Fruit fly (Drosophila melanogaster) whole organism, embryonic: ENCODE measurements around the gene CG6149.
A peak's percentile ranks its signal among the peaks of the same experiment; 100 is the strongest.

Experiments
- B-H1 ChIP-seq: fragments of 200-800 bp; sonication (Bioruptor generic); IDR thresholded peaks from 3 replicates; pipeline ENCODE4 v1.3.6; 2022; ENCODE audit warnings: missing biosample characterization, missing genetic modification characterization
- CG10565 ChIP-seq: fragments of 200-800 bp; sonication (Bioruptor generic); optimal IDR thresholded peaks from 3 replicates; lab custom pipeline; 2016; ENCODE audit warnings: missing biosample characterization, mild to moderate bottlenecking, missing genetic modification characterization
- CG10959 ChIP-seq: fragments of 200-800 bp; sonication (Bioruptor generic); IDR thresholded peaks from 2 replicates; pipeline ENCODE4 v1.3.6; 2022; ENCODE audit warnings: missing biosample characterization, missing genetic modification characterization
- CG11093 ChIP-seq: fragments of 200-800 bp; sonication (Bioruptor generic); IDR thresholded peaks from 3 replicates; pipeline ENCODE4 v1.3.6; 2022; ENCODE audit warnings: missing biosample characterization, missing genetic modification characterization
- CG11247 ChIP-seq: fragments of 200-800 bp; sonication (Bioruptor generic); IDR thresholded peaks from 2 replicates; pipeline ENCODE4 v1.3.6; 2022; ENCODE audit warnings: missing biosample characterization, missing genetic modification characterization
- CG11504 ChIP-seq: fragments of 200-800 bp; sonication (Bioruptor generic); optimal IDR thresholded peaks from 3 replicates; lab custom pipeline; 2019; ENCODE audit warnings: missing biosample characterization, mild to moderate bottlenecking, missing genetic modification characterization, moderate library complexity
- CG14050 ChIP-seq: fragments of 200-800 bp; sonication (Bioruptor generic); IDR thresholded peaks from 3 replicates; pipeline ENCODE4 v1.3.6; 2022; ENCODE audit warnings: missing biosample characterization, missing genetic modification characterization
- CG2199 ChIP-seq: fragments of 200-800 bp; sonication (Bioruptor generic); IDR thresholded peaks from 3 replicates; pipeline ENCODE4 v1.3.6; 2022; ENCODE audit warnings: missing biosample characterization, missing genetic modification characterization
- CG2678 ChIP-seq: fragments of 200-800 bp; sonication (Bioruptor generic); optimal IDR thresholded peaks from 3 replicates; lab custom pipeline; 2019; ENCODE audit warnings: missing biosample characterization, mild to moderate bottlenecking, missing genetic modification characterization, moderate library complexity
- CG2712 ChIP-seq: fragments of 200-800 bp; optimal IDR thresholded peaks from 3 replicates; lab custom pipeline; 2019; ENCODE audit warnings: missing biosample characterization, mild to moderate bottlenecking, missing genetic modification characterization, moderate library complexity
- CG2875 ChIP-seq: fragments of 200-800 bp; sonication (Bioruptor generic); optimal IDR thresholded peaks from 2 replicates; lab custom pipeline; 2017; ENCODE audit warnings: missing biosample characterization, mild to moderate bottlenecking, missing genetic modification characterization, missing genetic modification reagents
- CG30403 ChIP-seq: fragments of 200-800 bp; sonication (Bioruptor generic); optimal IDR thresholded peaks from 3 replicates; lab custom pipeline; 2016; ENCODE audit warnings: missing biosample characterization, missing genetic modification characterization
- CG31441 ChIP-seq: fragments of 200-800 bp; sonication (Bioruptor generic); IDR thresholded peaks from 2 replicates; pipeline ENCODE4 v1.3.6; 2022; ENCODE audit warnings: missing biosample characterization, missing genetic modification characterization
- CG3163 ChIP-seq: fragments of 200-800 bp; sonication (Bioruptor generic); optimal IDR thresholded peaks from 3 replicates; lab custom pipeline; 2016; ENCODE audit warnings: missing biosample characterization, missing genetic modification characterization
- CG33213 ChIP-seq: fragments of 200-800 bp; sonication (Bioruptor generic); optimal IDR thresholded peaks from 3 replicates; lab custom pipeline; 2016; ENCODE audit warnings: missing biosample characterization, missing genetic modification characterization
- CG3726 ChIP-seq: fragments of 200-800 bp; sonication (Bioruptor generic); IDR thresholded peaks from 3 replicates; pipeline ENCODE4, ENCODE4 v1.3.6; 2022; ENCODE audit warnings: missing biosample characterization, missing genetic modification characterization
- CG6791 ChIP-seq: fragments of 200-800 bp; sonication (Bioruptor generic); IDR thresholded peaks from 3 replicates; pipeline ENCODE4 v1.3.6; 2022; ENCODE audit warnings: missing biosample characterization, missing genetic modification characterization; ENCODE audit not compliant: partially characterized antibody
- CG8290 ChIP-seq, 3 experiments: fragments of 200-800 bp; sonication (Bioruptor generic); optimal IDR thresholded peaks; 2 replicates each; lab custom pipeline; 2016 to 2019; ENCODE audit warnings: missing biosample characterization in 3 of 3, missing genetic modification characterization in 3 of 3, mild to moderate bottlenecking in 2 of 3, moderate library complexity in 1 of 3
- CG8359 ChIP-seq: fragments of 200-800 bp; sonication (Bioruptor generic); optimal IDR thresholded peaks from 2 replicates; lab custom pipeline; 2017; ENCODE audit warnings: missing biosample characterization, mild to moderate bottlenecking, missing genetic modification characterization, borderline replicate concordance
- CG8388 ChIP-seq: fragments of 200-800 bp; sonication (Bioruptor generic); optimal IDR thresholded peaks from 2 replicates; lab custom pipeline; 2019; ENCODE audit warnings: missing biosample characterization, mild to moderate bottlenecking, missing genetic modification characterization, moderate library complexity
- CG9215 ChIP-seq: fragments of 200-800 bp; sonication (Bioruptor generic); IDR thresholded peaks from 2 replicates; pipeline ENCODE4 v1.3.6; 2022; ENCODE audit warnings: missing biosample characterization, missing genetic modification characterization
- CoRest ChIP-seq: fragments of 200-800 bp; sonication (Bioruptor generic); optimal IDR thresholded peaks from 3 replicates; lab custom pipeline; 2018; ENCODE audit warnings: missing biosample characterization, mild to moderate bottlenecking, missing genetic modification characterization, moderate library complexity
- Doc2 ChIP-seq: fragments of 200-800 bp; sonication (Bioruptor generic); IDR thresholded peaks from 2 replicates; pipeline ENCODE4 v1.3.6; 2022; ENCODE audit warnings: missing biosample characterization, missing genetic modification characterization
- Dref ChIP-seq: fragments of 200-800 bp; sonication (Bioruptor generic); IDR thresholded peaks from 2 replicates; pipeline ENCODE4 v1.3.6; 2022; ENCODE audit warnings: missing biosample characterization, missing genetic modification characterization
- Ets65A ChIP-seq: fragments of 200-800 bp; sonication (Bioruptor generic); peaks from one replicate; lab custom pipeline; 2016; ENCODE audit warnings: missing biosample characterization, missing genetic modification characterization
- HLH4C ChIP-seq: fragments of 200-800 bp; sonication (Bioruptor generic); IDR thresholded peaks from 3 replicates; pipeline ENCODE4 v1.3.6; 2022; ENCODE audit warnings: missing biosample characterization, missing genetic modification characterization; ENCODE audit not compliant: partially characterized antibody
- Hand ChIP-seq: fragments of 200-800 bp; sonication (Bioruptor generic); optimal IDR thresholded peaks from 2 replicates; lab custom pipeline; 2017; ENCODE audit warnings: mild to moderate bottlenecking, missing biosample characterization, missing genetic modification reagents, missing genetic modification characterization
- Hey ChIP-seq: fragments of 200-800 bp; sonication (Bioruptor generic); optimal IDR thresholded peaks from 3 replicates; lab custom pipeline; 2018; ENCODE audit warnings: missing biosample characterization, mild to moderate bottlenecking, missing genetic modification characterization
- Hmr ChIP-seq: fragments of 200-800 bp; sonication (Bioruptor generic); optimal IDR thresholded peaks from 3 replicates; lab custom pipeline; 2017; ENCODE audit warnings: mild to moderate bottlenecking, missing biosample characterization, missing genetic modification reagents, missing genetic modification characterization
- Jarid2 ChIP-seq: fragments of 200-800 bp; sonication (Bioruptor generic); optimal IDR thresholded peaks from 3 replicates; lab custom pipeline; 2017; ENCODE audit warnings: mild to moderate bottlenecking, missing biosample characterization, missing genetic modification reagents, missing genetic modification characterization
- NC2α ChIP-seq: fragments of 200-800 bp; sonication (Bioruptor generic); optimal IDR thresholded peaks from 2 replicates; lab custom pipeline; 2016; ENCODE audit warnings: missing biosample characterization, missing genetic modification characterization
- NFAT ChIP-seq: fragments of 200-800 bp; sonication (Bioruptor generic); IDR thresholded peaks from 2 replicates; pipeline ENCODE4 v1.3.6; 2022; ENCODE audit warnings: missing biosample characterization, missing genetic modification characterization
- Nf-YB ChIP-seq: fragments of 200-800 bp; sonication (Bioruptor generic); optimal IDR thresholded peaks from 3 replicates; lab custom pipeline; 2019; ENCODE audit warnings: missing biosample characterization, mild to moderate bottlenecking, missing genetic modification characterization, moderate library complexity
- Ptx1 ChIP-seq: fragments of 200-800 bp; sonication (Bioruptor generic); IDR thresholded peaks from 2 replicates; pipeline ENCODE4 v1.3.6; 2022; ENCODE audit warnings: missing biosample characterization, missing genetic modification characterization
- Ravus ChIP-seq: fragments of 200-800 bp; sonication (Bioruptor generic); IDR thresholded peaks from 2 replicates; pipeline ENCODE4 v1.3.6; 2022; ENCODE audit warnings: missing biosample characterization, missing genetic modification characterization
- Tbp ChIP-seq: fragments of >200 bp; optimal IDR thresholded peaks from 2 replicates; lab custom pipeline; 2018; ENCODE audit warnings: missing biosample characterization, missing genetic modification characterization
- Vsx1 ChIP-seq: fragments of 200-800 bp; sonication (Bioruptor generic); optimal IDR thresholded peaks from 2 replicates; lab custom pipeline; 2017; ENCODE audit warnings: missing biosample characterization, mild to moderate bottlenecking, missing genetic modification characterization, missing genetic modification reagents
- ara ChIP-seq: fragments of 200-800 bp; sonication (Bioruptor generic); IDR thresholded peaks from 2 replicates; pipeline ENCODE4 v1.3.6; 2022; ENCODE audit warnings: missing biosample characterization, missing genetic modification characterization
- ash1 ChIP-seq: fragments of 200-800 bp; sonication (Bioruptor generic); optimal IDR thresholded peaks from 2 replicates; lab custom pipeline; 2018; ENCODE audit warnings: missing biosample characterization, mild to moderate bottlenecking, missing genetic modification characterization
- danr ChIP-seq: fragments of 200-800 bp; sonication (Bioruptor generic); IDR thresholded peaks from 2 replicates; pipeline ENCODE4 v1.3.6; 2022; ENCODE audit warnings: missing biosample characterization, missing genetic modification characterization
- fd96Cb ChIP-seq: fragments of 200-800 bp; sonication (Bioruptor generic); optimal IDR thresholded peaks from 2 replicates; lab custom pipeline; 2018; ENCODE audit warnings: missing biosample characterization, mild to moderate bottlenecking, missing genetic modification characterization, moderate library complexity
- gcm ChIP-seq: fragments of 200-800 bp; sonication (Bioruptor generic); optimal IDR thresholded peaks from 2 replicates; lab custom pipeline; 2019; ENCODE audit warnings: missing biosample characterization, mild to moderate bottlenecking, missing genetic modification characterization, moderate library complexity
- kni ChIP-seq: fragments of 200-800 bp; sonication (Bioruptor generic); optimal IDR thresholded peaks from 3 replicates; lab custom pipeline; 2017; ENCODE audit warnings: mild to moderate bottlenecking, missing biosample characterization, missing genetic modification reagents, missing genetic modification characterization
- lov ChIP-seq, 2 experiments: fragments of 200-800 bp in 1 of 2; fragments of >200 bp in 1 of 2; sonication (Bioruptor generic) in 1 of 2; IDR thresholded peaks in 1 of 2; optimal IDR thresholded peaks in 1 of 2; 2 replicates in 1 of 2; 3 replicates in 1 of 2; pipeline versions ENCODE4 v1.3.6 to Lab custom; 2017 to 2022; ENCODE audit warnings: missing biosample characterization in 1 of 2, missing genetic modification characterization in 1 of 2
- sisA ChIP-seq: fragments of 200-800 bp; sonication (Bioruptor generic); IDR thresholded peaks from 2 replicates; pipeline ENCODE4 v1.3.6; 2022; ENCODE audit warnings: missing biosample characterization, missing genetic modification characterization
- sob ChIP-seq: fragments of 200-800 bp; sonication (Bioruptor generic); IDR thresholded peaks from 2 replicates; pipeline ENCODE4 v1.3.6; 2022; ENCODE audit warnings: missing biosample characterization, missing genetic modification characterization
- tap ChIP-seq: fragments of 200-800 bp; optimal IDR thresholded peaks from 3 replicates; lab custom pipeline; 2019; ENCODE audit warnings: missing biosample characterization, mild to moderate bottlenecking, missing genetic modification characterization, moderate library complexity
- trh ChIP-seq: fragments of 200-800 bp; sonication (Bioruptor generic); optimal IDR thresholded peaks from 2 replicates; lab custom pipeline; 2016; ENCODE audit warnings: missing biosample characterization, missing genetic modification characterization

The CG6149 gene

DNA sequence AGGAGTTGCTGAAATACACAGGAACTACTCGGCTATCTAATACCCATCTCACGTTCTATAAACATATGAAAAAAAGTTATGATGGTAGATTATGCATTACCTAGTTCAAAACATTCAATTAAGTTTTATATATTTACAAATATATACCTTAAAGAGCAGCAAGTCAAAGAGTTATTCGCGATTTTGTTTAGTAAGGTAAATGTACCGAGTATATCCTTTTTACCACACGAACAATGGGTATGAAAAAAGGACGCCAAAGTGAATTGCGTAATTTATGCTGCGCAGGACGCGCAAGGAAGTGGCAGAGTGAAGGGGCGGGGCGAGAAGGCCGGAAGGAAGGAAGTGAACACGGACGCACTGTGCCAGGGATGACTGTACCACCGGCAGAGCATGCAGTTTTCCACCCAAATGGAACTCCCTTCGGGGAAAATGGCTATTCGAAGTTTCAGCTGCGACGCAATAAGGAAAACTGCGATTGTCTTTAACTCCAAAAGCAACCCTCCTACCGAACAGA, 34.5 kb downstream of the CG6149 start (continued):
- no peak for TF ChIP-seq NFAT (GFP tag; lab: Robert Waterston, UW)
- TF ChIP-seq CG9215 (GFP tag; lab: Robert Waterston, UW), result 0 out of 2 replicates have a peak, but pooled peaks have one; percentile 4
- TF ChIP-seq sisA, result peak; percentile 20; the same call in 1 of the 2 replicates
- peak; percentile 63 for TF ChIP-seq CG2678 (tag; lab: Kevin White, UChicago)
- peak; percentile 23 for TF ChIP-seq fd96Cb
- TF ChIP-seq CG33213, result no peak
- TF ChIP-seq CG30403 (GFP tag; lab: Kevin White, UChicago), result peak; percentile 36
- no peak for TF ChIP-seq lov (optimal IDR thresholded peaks at IDR 0.05; lab: Kevin White, UChicago)
- TF ChIP-seq lov (GFP tag; IDR thresholded peaks at IDR 0.05; lab: Robert Waterston, UW), result no peak
- TF ChIP-seq Ptx1 (GFP tag; lab: Robert Waterston, UW), result peak; percentile 44
- TF ChIP-seq danr (GFP tag; lab: Robert Waterston, UW), result no peak
- TF ChIP-seq kni (GFP tag; lab: Kevin White, UChicago), result peak; percentile 3
- TF ChIP-seq CG8388 (GFP tag; lab: Kevin White, UChicago), result peak; percentile 15
- no peak for TF ChIP-seq CoRest (tag; lab: Kevin White, UChicago)
- TF ChIP-seq Dref (GFP tag; lab: Robert Waterston, UW), result no peak
- no peak for TF ChIP-seq Jarid2
- no peak for TF ChIP-seq B-H1 (GFP tag; lab: Robert Waterston, UW)
- TF ChIP-seq CG2875 (GFP tag; lab: Kevin White, UChicago), result no peak
- TF ChIP-seq Hmr (GFP tag; lab: Kevin White, UChicago), result no peak
- peak; percentile 9 for TF ChIP-seq CG2712 (tag; lab: Kevin White, UChicago)
- peak; percentile 35 for TF ChIP-seq CG11504 (tag; lab: Kevin White, UChicago)
- TF ChIP-seq CG31441 (GFP tag; lab: Robert Waterston, UW), result 0 out of 2 replicates have a peak, but pooled peaks have one; percentile 12
- TF ChIP-seq CG11093 (GFP tag; lab: Robert Waterston, UW), result no peak
- no peak for TF ChIP-seq CG10959 (GFP tag; lab: Robert Waterston, UW)

DNA sequence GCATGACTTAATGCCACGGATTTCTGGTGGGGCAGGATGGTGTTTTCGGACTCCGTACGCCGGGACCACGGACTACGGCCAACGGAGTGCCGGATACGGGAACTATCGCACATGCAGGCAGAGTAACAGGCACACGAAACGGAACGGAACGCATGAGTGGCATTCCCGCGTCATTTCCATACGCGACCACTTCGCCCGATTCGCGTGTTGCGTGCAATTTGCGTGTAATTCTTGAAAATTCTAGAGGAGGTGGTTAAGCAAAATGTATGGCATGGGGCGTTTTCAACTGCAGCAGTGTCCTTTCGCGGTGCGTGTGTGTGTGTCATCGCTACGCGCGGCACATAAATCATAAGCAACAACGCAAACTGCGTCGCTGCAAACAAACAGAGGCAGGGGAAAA, 35.0 kb downstream of the CG6149 start:
- no peak for TF ChIP-seq Vsx1
- no peak for TF ChIP-seq lov (optimal IDR thresholded peaks at IDR 0.05; lab: Kevin White, UChicago)
- TF ChIP-seq lov (GFP tag; IDR thresholded peaks at IDR 0.05; lab: Robert Waterston, UW), result 0 out of 3 replicates have a peak, but pooled peaks have one; percentile 54
- TF ChIP-seq ash1 (GFP tag; lab: Kevin White, UChicago), result no peak
- TF ChIP-seq sob (GFP tag; lab: Robert Waterston, UW), result 0 out of 2 replicates have a peak, but pooled peaks have one; percentile 13
- no peak for TF ChIP-seq CG11504 (tag; lab: Kevin White, UChicago)
- 0 out of 2 replicates have a peak, but pooled peaks have one; percentile 22 for TF ChIP-seq ara (GFP tag; lab: Robert Waterston, UW)
- no peak for TF ChIP-seq CG8359 (GFP tag; lab: Kevin White, UChicago)
- TF ChIP-seq Hand (GFP tag; lab: Kevin White, UChicago), result no peak
- no peak for TF ChIP-seq NC2α (GFP tag; lab: Kevin White, UChicago)
- TF ChIP-seq tap (tag; lab: Kevin White, UChicago), result no peak
- TF ChIP-seq CG14050 (GFP tag; lab: Robert Waterston, UW), result no peak
- TF ChIP-seq CG2199 (GFP tag; lab: Robert Waterston, UW), result 0 out of 3 replicates have a peak, but pooled peaks have one; percentile 53
- TF ChIP-seq Nf-YB (GFP tag; lab: Kevin White, UChicago), result no peak
- no peak for TF ChIP-seq HLH4C (GFP tag; lab: Robert Waterston, UW)
- TF ChIP-seq CG11247, result no peak
- 0 out of 3 replicates have a peak, but pooled peaks have one; percentile 25 for TF ChIP-seq CG3726 (GFP tag; lab: Robert Waterston, UW)
- peak; percentile 57 for TF ChIP-seq Ets65A
- TF ChIP-seq CG6791 (GFP tag; lab: Robert Waterston, UW), result 0 out of 3 replicates have a peak, but pooled peaks have one; percentile 23
- TF ChIP-seq Hey (tag; lab: Kevin White, UChicago), result peak; percentile 7
- no peak for TF ChIP-seq Doc2
- TF ChIP-seq Tbp (GFP tag; lab: Kevin White, UChicago), result no peak
- no peak for TF ChIP-seq Ravus (GFP tag; lab: Robert Waterston, UW)
- TF ChIP-seq gcm, result no peak
- TF ChIP-seq trh (GFP tag; lab: Kevin White, UChicago), result no peak
- no peak for TF ChIP-seq CG8290 (GFP tag; optimal IDR thresholded peaks at IDR 0.05; lab: Kevin White, UChicago)
- peak in 1 of 2 experiments; percentile 49 for TF ChIP-seq CG8290 (tag; optimal IDR thresholded peaks at IDR 0.05; lab: Kevin White, UChicago)
- TF ChIP-seq CG3163 (GFP tag; lab: Kevin White, UChicago), result no peak
- TF ChIP-seq CG10565 (GFP tag; lab: Kevin White, UChicago), result no peak
